Worm (Caenorhabditis elegans) whole organism, mixed stage, embryonic: ENCODE data around the gene F44E5.5.

ENCODE experiments used
- elt-1 ChIP-seq: sonication (generic microtip); optimal IDR thresholded peaks from 2 replicates; lab custom pipeline; 2017; ENCODE audit warnings: missing genetic modification characterization, mild to moderate bottlenecking, missing compliant biosample characterization, antibody characterized with exemption, moderate library complexity, borderline replicate concordance; ENCODE audit not compliant: insufficient read depth
- elt-3 ChIP-seq: fragments of 150-350 bp; optimal IDR thresholded peaks from 2 replicates; lab custom pipeline; 2014; ENCODE audit warnings: missing biosample characterization, missing genetic modification characterization
- flh-1 ChIP-seq: fragments of 200-800 bp; sonication (Bioruptor generic); optimal IDR thresholded peaks from 2 replicates; lab custom pipeline; 2018; ENCODE audit warnings: mild to moderate bottlenecking, missing genetic modification characterization, moderate library complexity, missing compliant biosample characterization
- mep-1 ChIP-seq: fragments of 150-350 bp; optimal IDR thresholded peaks from 2 replicates; lab custom pipeline; 2017; ENCODE audit warnings: missing biosample characterization, missing genetic modification reagents, missing genetic modification characterization, inconsistent platforms
- nhr-28 ChIP-seq: fragments of 150-350 bp; optimal IDR thresholded peaks from 2 replicates; lab custom pipeline; 2014; ENCODE audit warnings: missing biosample characterization, missing genetic modification characterization
- pha-4 ChIP-seq: fragments of 150-350 bp; optimal IDR thresholded peaks from 2 replicates; lab custom pipeline; 2018; ENCODE audit warnings: missing biosample characterization, missing genetic modification reagents, missing genetic modification characterization
- snpc-4 ChIP-seq: fragments of 150-350 bp; optimal IDR thresholded peaks from 2 replicates; lab custom pipeline; 2014; ENCODE audit warnings: missing biosample characterization, missing genetic modification characterization
- unc-39 ChIP-seq: fragments of 150-350 bp; optimal IDR thresholded peaks from 2 replicates; lab custom pipeline; 2014; ENCODE audit warnings: missing biosample characterization, missing genetic modification characterization

ce11 chrII:11753186-11753585 is 6.3 kb upstream of the F44E5.5 start:
- TF ChIP-seq elt-3 (tag; lab: Kevin White, UChicago) (no peak), unc-39 (no peak), flh-1 (GFP tag; lab: Kevin White, UChicago) (no peak), mep-1 (tag; lab: Kevin White, UChicago) (no peak), nhr-28 (no peak), elt-1 (tag; lab: Kevin White, UChicago) (no peak), pha-4 (tag; lab: Kevin White, UChicago) (no peak), snpc-4 (tag; lab: Kevin White, UChicago) (no peak)
